Worm (Caenorhabditis elegans) whole organism, L2 larva: ENCODE results near the gene R74.8.

Source experiments
- Y55F3AM.14 ChIP-seq: fragments of 200-800 bp; sonication (Bioruptor generic); optimal IDR thresholded peaks from 2 replicates; lab custom pipeline; 2018; ENCODE audit warnings: mild to moderate bottlenecking, missing genetic modification characterization, missing compliant biosample characterization
- blmp-1 ChIP-seq: sonication (generic microtip); optimal IDR thresholded peaks from 2 replicates; lab custom pipeline; 2017; ENCODE audit warnings: missing genetic modification characterization, mild to moderate bottlenecking, missing compliant biosample characterization, antibody characterized with exemption, moderate library complexity; ENCODE audit not compliant: insufficient read depth
- egl-27 ChIP-seq: sonication (generic microtip); optimal IDR thresholded peaks from 3 replicates; lab custom pipeline; 2017; ENCODE audit warnings: missing biosample characterization, missing genetic modification reagents, missing genetic modification characterization
- lin-13 ChIP-seq: fragments of 150-350 bp; optimal IDR thresholded peaks from 2 replicates; lab custom pipeline; 2014; ENCODE audit warnings: missing biosample characterization, missing genetic modification reagents, missing genetic modification characterization
- mdl-1 ChIP-seq, 2 experiments: fragments of 150-350 bp in 1 of 2; sonication (generic microtip) in 1 of 2; optimal IDR thresholded peaks; 2 replicates each; lab custom pipeline; 2017; ENCODE audit warnings: missing biosample characterization in 2 of 2, missing genetic modification characterization in 2 of 2
- nhr-12 ChIP-seq: fragments of 150-350 bp; optimal IDR thresholded peaks from 2 replicates; lab custom pipeline; 2014; ENCODE audit warnings: missing biosample characterization, missing genetic modification characterization
- ztf-11 ChIP-seq: sonication (generic microtip); optimal IDR thresholded peaks from 2 replicates; lab custom pipeline; 2017; ENCODE audit warnings: missing biosample characterization, missing genetic modification characterization

ce11 chrIII:4187845-4188244, 18.2 kb upstream of the R74.8 start, which contains the start of gene R74.2:
- TF ChIP-seq mdl-1 (tag; optimal IDR thresholded peaks at IDR 0.05; lab: Kevin White, UChicago) (no peak), ztf-11 (tag; lab: Kevin White, UChicago) (no peak), lin-13 (GFP tag; lab: Kevin White, UChicago) (no peak), blmp-1 (peak; percentile 75), egl-27 (tag; lab: Kevin White, UChicago) (no peak), Y55F3AM.14 (no peak), nhr-12 (no peak)
